Worm (Caenorhabditis elegans) whole organism, early embryonic: ENCODE measurements around the gene zyg-8.
A peak's percentile ranks its signal among the peaks of the same experiment; 100 is the strongest.

ENCODE experiments used
- B0310.2 ChIP-seq: sonication (generic microtip); optimal IDR thresholded peaks from 2 replicates; lab custom pipeline; 2016; ENCODE audit warnings: mild to moderate bottlenecking, missing genetic modification characterization, missing compliant biosample characterization
- F13C5.2 ChIP-seq: sonication (generic microtip); optimal IDR thresholded peaks from 2 replicates; lab custom pipeline; 2017; ENCODE audit warnings: mild to moderate bottlenecking, missing genetic modification characterization, inconsistent platforms, missing compliant biosample characterization
- aly-1 ChIP-seq: sonication (generic microtip); optimal IDR thresholded peaks from 2 replicates; lab custom pipeline; 2016; ENCODE audit warnings: missing genetic modification characterization, missing compliant biosample characterization
- ama-1 ChIP-seq: fragments of 150-350 bp; optimal IDR thresholded peaks from 2 replicates; lab custom pipeline; 2014
- ceh-13 ChIP-seq: fragments of 200-800 bp; sonication (Bioruptor generic); optimal IDR thresholded peaks from 2 replicates; lab custom pipeline; 2018; ENCODE audit warnings: mild to moderate bottlenecking, missing genetic modification characterization, missing compliant biosample characterization
- ceh-36 ChIP-seq: sonication (generic microtip); optimal IDR thresholded peaks from 2 replicates; lab custom pipeline; 2016; ENCODE audit warnings: missing genetic modification characterization, inconsistent platforms, missing compliant biosample characterization
- ets-7 ChIP-seq: sonication (generic microtip); optimal IDR thresholded peaks from 2 replicates; lab custom pipeline; 2016; ENCODE audit warnings: missing genotype, missing genetic modification characterization, missing compliant biosample characterization
- flt-1 ChIP-seq: fragments of 200-800 bp; sonication (Bioruptor generic); IDR thresholded peaks from 2 replicates; pipeline ENCODE4 v1.3.6; 2022; ENCODE audit warnings: missing genetic modification characterization, missing compliant biosample characterization
- hmbx-1 ChIP-seq: sonication (generic microtip); optimal IDR thresholded peaks from 2 replicates; lab custom pipeline; 2016; ENCODE audit warnings: mild to moderate bottlenecking, missing genetic modification characterization, missing compliant biosample characterization
- hmg-4 ChIP-seq: fragments of 200-800 bp; sonication (Bioruptor generic); optimal IDR thresholded peaks from 2 replicates; lab custom pipeline; 2018; ENCODE audit warnings: mild to moderate bottlenecking, missing genetic modification characterization, missing compliant biosample characterization
- hnd-1 ChIP-seq: sonication (generic microtip); optimal IDR thresholded peaks from 2 replicates; lab custom pipeline; 2016; ENCODE audit warnings: missing genetic modification characterization, missing compliant biosample characterization
- pes-1 ChIP-seq: fragments of 200-800 bp; sonication (Bioruptor generic); IDR thresholded peaks from 2 replicates; pipeline ENCODE4 v1.3.6; 2022; ENCODE audit warnings: missing genetic modification reagents, missing genetic modification characterization, missing compliant biosample characterization
- scrt-1 ChIP-seq: fragments of 200-800 bp; sonication (Bioruptor generic); IDR thresholded peaks from 2 replicates; pipeline ENCODE4 v1.3.6; 2022; ENCODE audit warnings: missing genetic modification characterization, missing compliant biosample characterization
- sea-1 ChIP-seq: fragments of 200-800 bp; sonication (Bioruptor generic); conservative IDR thresholded peaks from 2 replicates; pipeline ENCODE4 v1.3.6; 2022; ENCODE audit warnings: missing genetic modification characterization, missing compliant biosample characterization
- tbx-11 ChIP-seq: fragments of 200-800 bp; sonication (Bioruptor generic); IDR thresholded peaks from 2 replicates; pipeline ENCODE4 v1.3.6; 2022; ENCODE audit warnings: missing genetic modification characterization, missing compliant biosample characterization
- tbx-37 ChIP-seq: fragments of 200-800 bp; sonication (Bioruptor generic); conservative IDR thresholded peaks from 2 replicates; pipeline ENCODE4 v1.3.6; 2022; ENCODE audit warnings: missing genetic modification reagents, missing genetic modification characterization, missing compliant biosample characterization
- tra-4 ChIP-seq: sonication (generic microtip); optimal IDR thresholded peaks from 2 replicates; lab custom pipeline; 2017; ENCODE audit warnings: missing genetic modification characterization, missing compliant biosample characterization

The zyg-8 gene

DNA sequence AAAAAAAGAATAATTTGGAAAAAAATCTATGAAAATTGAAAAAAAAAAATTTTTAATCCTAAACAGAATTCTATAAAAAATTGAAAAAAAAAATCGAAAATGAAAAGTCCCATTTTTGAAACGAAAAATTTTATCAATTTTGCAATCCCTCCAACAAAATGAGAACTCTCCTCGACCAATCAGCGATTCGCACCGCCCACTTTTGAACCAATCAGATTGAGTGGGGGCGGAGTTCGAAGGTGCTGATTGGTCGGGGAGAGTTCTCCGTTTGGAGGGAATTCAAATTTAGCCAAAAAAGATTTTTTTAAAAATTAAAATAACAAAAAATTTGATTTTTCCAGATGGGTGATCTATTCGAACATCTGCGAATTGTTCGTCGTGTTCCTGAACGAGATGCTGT is 6.2 kb downstream of the zyg-8 start:
- no peak for TF ChIP-seq tbx-11 (GFP tag; lab: Robert Waterston, UW)
- TF ChIP-seq B0310.2 (tag; lab: Kevin White, UChicago): no peak
- TF ChIP-seq pes-1: no peak
- no peak for TF ChIP-seq ets-7 (tag; lab: Kevin White, UChicago)
- no peak for TF ChIP-seq ama-1 (lab: Kevin White, UChicago)
- TF ChIP-seq ceh-13 (GFP tag; lab: Kevin White, UChicago): no peak
- no peak for TF ChIP-seq tra-4 (tag; lab: Kevin White, UChicago)
- no peak for TF ChIP-seq hnd-1
- TF ChIP-seq ceh-36 (tag; lab: Kevin White, UChicago): no peak
- no peak for TF ChIP-seq F13C5.2
- TF ChIP-seq flt-1: no peak
- no peak for TF ChIP-seq hmg-4 (GFP tag; lab: Kevin White, UChicago)
- no peak for TF ChIP-seq sea-1 (GFP tag; lab: Robert Waterston, UW)
- no peak for TF ChIP-seq aly-1 (tag; lab: Kevin White, UChicago)
- TF ChIP-seq hmbx-1 (tag; lab: Kevin White, UChicago): no peak
- no peak for TF ChIP-seq scrt-1 (GFP tag; lab: Robert Waterston, UW)
- no peak for TF ChIP-seq tbx-37 (GFP tag; lab: Robert Waterston, UW)

DNA sequence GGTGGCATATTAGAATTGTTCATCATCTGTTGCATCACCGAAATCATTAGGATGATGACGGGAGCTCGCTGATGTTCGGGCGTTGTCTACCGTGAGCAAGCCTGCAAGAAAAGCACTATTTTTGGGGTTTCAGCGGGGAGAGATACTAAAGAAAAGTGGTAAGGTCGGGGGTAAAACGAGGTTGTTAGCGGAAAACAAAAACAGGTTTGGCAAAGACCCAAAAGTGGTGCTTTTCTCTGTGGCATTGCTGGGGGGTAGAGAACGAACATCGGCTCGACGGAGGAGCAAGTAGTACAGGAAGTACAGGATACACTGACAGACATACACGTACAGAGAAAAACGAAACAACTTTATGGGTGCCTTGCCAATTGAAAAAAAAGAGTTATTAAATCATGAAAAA is 15.9 kb downstream of the zyg-8 start, which contains the start of gene php-3:
TSS of gene php-3 (minus strand) at position 101 of the 400 bp plus-strand sequence.
- TF ChIP-seq ceh-13 (GFP tag; lab: Kevin White, UChicago) (no peak), F13C5.2 (no peak), sea-1 (GFP tag; lab: Robert Waterston, UW) (no peak), ets-7 (tag; lab: Kevin White, UChicago) (no peak), aly-1 (tag; lab: Kevin White, UChicago) (no peak), hnd-1 (no peak), tbx-37 (GFP tag; lab: Robert Waterston, UW) (no peak), flt-1 (no peak)

- TF ChIP-seq hnd-1: no peak
- TF ChIP-seq B0310.2 (tag; lab: Kevin White, UChicago): no peak
- no peak for TF ChIP-seq tbx-11 (GFP tag; lab: Robert Waterston, UW)
- TF ChIP-seq hmg-4 (GFP tag; lab: Kevin White, UChicago): no peak
- TF ChIP-seq ceh-36 (tag; lab: Kevin White, UChicago): peak; percentile 26
- TF ChIP-seq ets-7 (tag; lab: Kevin White, UChicago): no peak
These were observed 20.6 kb downstream of the zyg-8 start for ce11 chrIII:12081992-12082628.

DNA sequence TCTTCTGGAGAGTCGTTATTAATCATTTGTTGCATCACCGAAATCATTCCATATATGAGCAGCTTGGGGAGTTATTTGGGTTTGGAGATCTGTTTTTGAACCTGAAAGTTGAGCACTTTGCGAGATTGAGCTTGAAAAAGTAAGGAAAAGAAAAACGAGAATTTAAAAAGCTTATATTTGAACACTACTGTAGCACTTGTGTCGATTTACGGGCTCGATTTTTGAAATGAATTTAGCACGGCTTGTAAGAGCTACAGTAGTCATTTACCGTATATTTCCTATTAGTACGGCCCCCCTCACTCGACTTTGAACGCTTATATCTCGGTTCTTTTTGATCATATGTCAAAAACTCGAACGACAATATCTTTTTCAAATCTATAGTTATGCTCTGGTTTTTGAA is 22.7 kb downstream of the zyg-8 start, which contains the start of gene nob-1:
TSS of gene nob-1 (minus strand) at position 101 of the 400 bp plus-strand sequence.
- no peak for TF ChIP-seq sea-1 (GFP tag; lab: Robert Waterston, UW)
- TF ChIP-seq hmg-4 (GFP tag; lab: Kevin White, UChicago): no peak
- no peak for TF ChIP-seq ets-7 (tag; lab: Kevin White, UChicago)
- no peak for TF ChIP-seq tbx-37 (GFP tag; lab: Robert Waterston, UW)
- no peak for TF ChIP-seq tbx-11 (GFP tag; lab: Robert Waterston, UW)
- TF ChIP-seq flt-1: no peak
- TF ChIP-seq aly-1 (tag; lab: Kevin White, UChicago): no peak
- TF ChIP-seq tra-4 (tag; lab: Kevin White, UChicago): no peak
- TF ChIP-seq scrt-1 (GFP tag; lab: Robert Waterston, UW): no peak
- no peak for TF ChIP-seq hmbx-1 (tag; lab: Kevin White, UChicago)
- no peak for TF ChIP-seq ceh-13 (GFP tag; lab: Kevin White, UChicago)
- TF ChIP-seq ceh-36 (tag; lab: Kevin White, UChicago): no peak
- no peak for TF ChIP-seq F13C5.2
- no peak for TF ChIP-seq hnd-1

DNA sequence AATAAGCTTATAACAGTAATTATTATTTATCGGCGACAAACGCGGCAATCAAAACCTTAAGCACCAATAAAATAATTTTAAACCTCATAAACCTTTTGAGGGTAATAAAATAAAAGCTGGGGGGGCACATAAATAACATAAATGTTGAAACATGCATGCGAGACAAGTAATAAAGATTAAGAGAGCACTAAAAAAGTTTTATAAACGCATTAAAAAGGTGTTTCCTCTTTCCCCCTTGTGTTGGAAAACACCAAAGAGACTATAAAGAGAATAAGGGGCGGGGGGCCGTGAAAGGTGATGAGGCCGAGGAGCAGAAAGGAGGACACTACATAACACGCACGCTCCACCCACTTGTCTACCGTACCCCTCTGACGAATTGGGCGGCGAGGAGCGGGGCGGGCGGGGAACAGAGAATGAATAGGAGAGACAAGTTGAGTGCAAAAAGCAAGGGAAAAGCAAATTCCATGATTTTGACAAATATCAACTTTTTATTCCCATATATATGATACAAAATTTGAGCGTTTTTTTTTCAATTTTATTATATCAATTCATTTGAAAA is 23.3 kb downstream of the zyg-8 start:
- TF ChIP-seq ets-7 (tag; lab: Kevin White, UChicago) (no peak), tra-4 (tag; lab: Kevin White, UChicago) (no peak), hmg-4 (GFP tag; lab: Kevin White, UChicago) (no peak), sea-1 (GFP tag; lab: Robert Waterston, UW) (no peak), scrt-1 (GFP tag; lab: Robert Waterston, UW) (no peak), hmbx-1 (tag; lab: Kevin White, UChicago) (no peak), ceh-36 (tag; lab: Kevin White, UChicago) (no peak), pes-1 (no peak), ceh-13 (GFP tag; lab: Kevin White, UChicago) (no peak), tbx-11 (GFP tag; lab: Robert Waterston, UW) (no peak), B0310.2 (tag; lab: Kevin White, UChicago) (no peak), ama-1 (lab: Kevin White, UChicago) (no peak)

DNA sequence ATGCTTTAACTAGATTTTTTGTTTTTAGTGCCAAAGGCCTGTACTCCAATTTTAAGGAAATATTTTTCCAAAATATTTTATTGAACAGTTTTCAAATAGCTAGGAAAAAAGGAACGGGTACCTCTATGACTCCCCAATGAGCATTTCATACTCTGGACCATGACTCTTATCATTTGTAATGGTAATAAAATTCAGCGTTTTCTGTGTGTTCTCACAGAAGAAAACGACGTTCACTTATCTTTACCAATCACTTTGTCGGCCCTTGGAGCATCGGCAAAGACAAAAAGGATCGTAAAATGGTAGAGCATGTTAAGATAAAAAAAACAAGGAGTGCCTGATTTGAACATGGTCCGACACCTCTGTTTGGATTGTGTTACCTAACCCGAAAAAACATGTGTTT is 26.1 kb downstream of the zyg-8 start:
- TF ChIP-seq ceh-36 (tag; lab: Kevin White, UChicago) (no peak), tbx-37 (GFP tag; lab: Robert Waterston, UW) (no peak), hmbx-1 (tag; lab: Kevin White, UChicago) (no peak), ama-1 (lab: Kevin White, UChicago) (no peak), tra-4 (tag; lab: Kevin White, UChicago) (no peak), ets-7 (tag; lab: Kevin White, UChicago) (no peak), tbx-11 (GFP tag; lab: Robert Waterston, UW) (no peak)

DNA sequence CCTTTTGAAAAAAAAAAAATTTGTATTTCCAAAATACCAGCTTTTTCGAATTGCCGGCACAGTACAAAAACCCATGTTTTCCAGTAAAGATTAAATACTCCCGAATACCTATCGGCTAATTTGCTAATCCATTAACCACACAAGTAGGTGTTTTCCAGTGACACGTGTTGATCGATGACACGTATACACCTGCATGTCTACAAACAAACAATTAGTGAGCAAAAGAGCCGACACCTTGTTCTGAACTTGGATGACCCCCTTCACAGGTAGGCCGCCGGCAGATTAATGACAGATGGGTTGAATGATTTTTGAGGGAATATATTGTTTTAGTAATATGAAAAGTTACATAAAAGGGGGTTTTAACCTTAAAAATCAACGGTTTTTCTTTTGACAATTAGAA is 31.1 kb downstream of the zyg-8 start:
- TF ChIP-seq hnd-1 (no peak), scrt-1 (GFP tag; lab: Robert Waterston, UW) (no peak), hmg-4 (GFP tag; lab: Kevin White, UChicago) (no peak), flt-1 (no peak), B0310.2 (tag; lab: Kevin White, UChicago) (no peak), tra-4 (tag; lab: Kevin White, UChicago) (no peak), sea-1 (GFP tag; lab: Robert Waterston, UW) (no peak), tbx-37 (GFP tag; lab: Robert Waterston, UW) (no peak), ceh-13 (GFP tag; lab: Kevin White, UChicago) (no peak), ets-7 (tag; lab: Kevin White, UChicago) (no peak), hmbx-1 (tag; lab: Kevin White, UChicago) (no peak), ama-1 (lab: Kevin White, UChicago) (no peak), aly-1 (tag; lab: Kevin White, UChicago) (no peak), F13C5.2 (no peak), pes-1 (no peak)
